Worm (Caenorhabditis elegans) whole organism, mixed stage, embryonic: ENCODE results near the gene gfat-1.

Source experiments
- M03D4.4 ChIP-seq: sonication (generic microtip); optimal IDR thresholded peaks from 2 replicates; lab custom pipeline; 2017; ENCODE audit warnings: mild to moderate bottlenecking, missing genetic modification characterization, missing compliant biosample characterization
- bed-3 ChIP-seq: fragments of 200-800 bp; sonication (Bioruptor generic); optimal IDR thresholded peaks from 3 replicates; lab custom pipeline; 2018; ENCODE audit warnings: mild to moderate bottlenecking, missing genetic modification characterization, moderate library complexity, missing compliant biosample characterization
- blmp-1 ChIP-seq: fragments of 150-350 bp; optimal IDR thresholded peaks from 2 replicates; lab custom pipeline; 2014; ENCODE audit warnings: missing biosample characterization, missing genetic modification characterization
- ceh-39 ChIP-seq: fragments of 150-350 bp; optimal IDR thresholded peaks from 2 replicates; lab custom pipeline; 2014; ENCODE audit warnings: missing biosample characterization, missing genetic modification characterization
- ceh-43 ChIP-seq: fragments of 200-800 bp; sonication (Bioruptor generic); optimal IDR thresholded peaks from 2 replicates; lab custom pipeline; 2018; ENCODE audit warnings: mild to moderate bottlenecking, missing genetic modification characterization, moderate library complexity, missing compliant biosample characterization
- ceh-83 ChIP-seq: fragments of 200-800 bp; sonication (Bioruptor generic); optimal IDR thresholded peaks from 2 replicates; lab custom pipeline; 2018; ENCODE audit warnings: mild to moderate bottlenecking, missing genetic modification characterization, missing compliant biosample characterization
- ces-1 ChIP-seq: fragments of 150-350 bp; optimal IDR thresholded peaks from 2 replicates; lab custom pipeline; 2014; ENCODE audit warnings: missing biosample characterization, missing genetic modification reagents, missing genetic modification characterization
- cnd-1 ChIP-seq: fragments of 200-800 bp; sonication (Bioruptor generic); optimal IDR thresholded peaks from 2 replicates; lab custom pipeline; 2018; ENCODE audit warnings: mild to moderate bottlenecking, missing genetic modification characterization, missing compliant biosample characterization
- drap-1 ChIP-seq: fragments of 200-800 bp; sonication (Bioruptor generic); optimal IDR thresholded peaks from 3 replicates; lab custom pipeline; 2018; ENCODE audit warnings: mild to moderate bottlenecking, missing genetic modification characterization, missing compliant biosample characterization
- elt-1 ChIP-seq: sonication (generic microtip); optimal IDR thresholded peaks from 2 replicates; lab custom pipeline; 2017; ENCODE audit warnings: missing genetic modification characterization, mild to moderate bottlenecking, missing compliant biosample characterization, antibody characterized with exemption, moderate library complexity, borderline replicate concordance; ENCODE audit not compliant: insufficient read depth
- elt-3 ChIP-seq: fragments of 150-350 bp; optimal IDR thresholded peaks from 2 replicates; lab custom pipeline; 2014; ENCODE audit warnings: missing biosample characterization, missing genetic modification characterization
- flh-1 ChIP-seq: fragments of 200-800 bp; sonication (Bioruptor generic); optimal IDR thresholded peaks from 2 replicates; lab custom pipeline; 2018; ENCODE audit warnings: mild to moderate bottlenecking, missing genetic modification characterization, moderate library complexity, missing compliant biosample characterization
- ham-2 ChIP-seq: fragments of 200-800 bp; sonication (Bioruptor generic); optimal IDR thresholded peaks from 2 replicates; lab custom pipeline; 2018; ENCODE audit warnings: mild to moderate bottlenecking, missing genetic modification characterization, missing compliant biosample characterization
- hlh-1 ChIP-seq: fragments of 150-350 bp; optimal IDR thresholded peaks from 2 replicates; lab custom pipeline; 2014; ENCODE audit warnings: missing biosample characterization, missing genetic modification reagents, missing genetic modification characterization
- lin-13 ChIP-seq: fragments of 150-350 bp; optimal IDR thresholded peaks from 2 replicates; lab custom pipeline; 2014; ENCODE audit warnings: missing biosample characterization, missing genetic modification characterization
- lin-32 ChIP-seq: fragments of 200-800 bp; sonication (Bioruptor generic); optimal IDR thresholded peaks from 2 replicates; lab custom pipeline; 2018; ENCODE audit warnings: mild to moderate bottlenecking, missing genetic modification characterization, missing compliant biosample characterization
- lsy-2 ChIP-seq: fragments of 150-350 bp; optimal IDR thresholded peaks from 2 replicates; lab custom pipeline; 2014; ENCODE audit warnings: missing biosample characterization, missing genetic modification characterization
- mab-5 ChIP-seq: fragments of 150-350 bp; optimal IDR thresholded peaks from 2 replicates; lab custom pipeline; 2014; ENCODE audit warnings: missing biosample characterization, missing genetic modification characterization
- mep-1 ChIP-seq: fragments of 150-350 bp; optimal IDR thresholded peaks from 2 replicates; lab custom pipeline; 2017; ENCODE audit warnings: missing biosample characterization, missing genetic modification reagents, missing genetic modification characterization, inconsistent platforms
- mls-2 ChIP-seq: sonication (generic microtip); optimal IDR thresholded peaks from 2 replicates; lab custom pipeline; 2016; ENCODE audit warnings: mild to moderate bottlenecking, missing genetic modification characterization, moderate library complexity, missing compliant biosample characterization
- nhr-12 ChIP-seq: fragments of 150-350 bp; optimal IDR thresholded peaks from 2 replicates; lab custom pipeline; 2014; ENCODE audit warnings: missing biosample characterization, missing genetic modification characterization
- nhr-2 ChIP-seq: fragments of 150-350 bp; optimal IDR thresholded peaks from 2 replicates; lab custom pipeline; 2014; ENCODE audit warnings: missing biosample characterization, missing genetic modification characterization
- nhr-237 ChIP-seq: fragments of 150-350 bp; optimal IDR thresholded peaks from 2 replicates; lab custom pipeline; 2014; ENCODE audit warnings: missing biosample characterization, missing genetic modification characterization
- nhr-28 ChIP-seq: fragments of 150-350 bp; optimal IDR thresholded peaks from 2 replicates; lab custom pipeline; 2014; ENCODE audit warnings: missing biosample characterization, missing genetic modification characterization
- nhr-76 ChIP-seq: sonication (generic microtip); optimal IDR thresholded peaks from 2 replicates; lab custom pipeline; 2017; ENCODE audit warnings: missing biosample characterization, missing genetic modification characterization
- pha-4 ChIP-seq: fragments of 150-350 bp; optimal IDR thresholded peaks from 2 replicates; lab custom pipeline; 2018; ENCODE audit warnings: missing biosample characterization, missing genetic modification reagents, missing genetic modification characterization
- sem-2 ChIP-seq: fragments of 200-800 bp; sonication (Bioruptor generic); optimal IDR thresholded peaks from 2 replicates; lab custom pipeline; 2018; ENCODE audit warnings: mild to moderate bottlenecking, missing genetic modification characterization, missing compliant biosample characterization
- snpc-4 ChIP-seq: fragments of 150-350 bp; optimal IDR thresholded peaks from 2 replicates; lab custom pipeline; 2014; ENCODE audit warnings: missing biosample characterization, missing genetic modification characterization
- sptf-1 ChIP-seq: sonication (generic microtip); optimal IDR thresholded peaks from 2 replicates; lab custom pipeline; 2017; ENCODE audit warnings: mild to moderate bottlenecking, missing genetic modification characterization, moderate library complexity, missing compliant biosample characterization
- tbx-8 ChIP-seq: fragments of 200-800 bp; sonication (Bioruptor generic); optimal IDR thresholded peaks from 2 replicates; lab custom pipeline; 2018; ENCODE audit warnings: mild to moderate bottlenecking, missing genetic modification characterization, moderate library complexity, missing compliant biosample characterization
- unc-120 ChIP-seq: sonication (generic microtip); optimal IDR thresholded peaks from 2 replicates; lab custom pipeline; 2017; ENCODE audit warnings: missing genetic modification characterization, missing compliant biosample characterization; ENCODE audit not compliant: poor library complexity, severe bottlenecking
- unc-39 ChIP-seq: fragments of 150-350 bp; optimal IDR thresholded peaks from 2 replicates; lab custom pipeline; 2014; ENCODE audit warnings: missing biosample characterization, missing genetic modification characterization
- unc-62 ChIP-seq: fragments of 150-350 bp; optimal IDR thresholded peaks from 2 replicates; lab custom pipeline; 2014; ENCODE audit warnings: missing biosample characterization, missing genetic modification reagents, missing genetic modification characterization
- zip-8 ChIP-seq: fragments of 150-350 bp; optimal IDR thresholded peaks from 2 replicates; lab custom pipeline; 2014; ENCODE audit warnings: missing biosample characterization, missing genetic modification characterization
- ztf-11 ChIP-seq: fragments of 150-350 bp; optimal IDR thresholded peaks from 2 replicates; lab custom pipeline; 2014; ENCODE audit warnings: missing biosample characterization, missing genetic modification characterization

The gfat-1 gene

ce11 chrII:11620630-11621246 lies 25.5 kb upstream of the gfat-1 start:
- TF ChIP-seq elt-1 (tag; lab: Kevin White, UChicago): no peak
- no peak for TF ChIP-seq drap-1 (GFP tag; lab: Kevin White, UChicago)
- TF ChIP-seq lsy-2: no peak
- TF ChIP-seq nhr-237 (tag; lab: Kevin White, UChicago): no peak
- no peak for TF ChIP-seq unc-62
- no peak for TF ChIP-seq ztf-11 (tag; lab: Kevin White, UChicago)
- no peak for TF ChIP-seq sem-2 (GFP tag; lab: Kevin White, UChicago)
- TF ChIP-seq M03D4.4 (tag; lab: Kevin White, UChicago): no peak
- TF ChIP-seq zip-8 (tag; lab: Kevin White, UChicago): no peak
- TF ChIP-seq ces-1: no peak
- no peak for TF ChIP-seq unc-39 (tag; lab: Kevin White, UChicago)
- TF ChIP-seq nhr-12 (tag; lab: Kevin White, UChicago): no peak
- no peak for TF ChIP-seq lin-32 (GFP tag; lab: Kevin White, UChicago)

- TF ChIP-seq lin-32 (GFP tag; lab: Kevin White, UChicago) (no peak), M03D4.4 (tag; lab: Kevin White, UChicago) (no peak), nhr-237 (tag; lab: Kevin White, UChicago) (no peak), cnd-1 (peak; percentile 16), ceh-43 (GFP tag; lab: Kevin White, UChicago) (no peak), blmp-1 (no peak), mep-1 (no peak), drap-1 (GFP tag; lab: Kevin White, UChicago) (no peak), ham-2 (GFP tag; lab: Kevin White, UChicago) (peak; percentile 49), lin-13 (tag; lab: Kevin White, UChicago) (no peak), ceh-39 (tag; lab: Kevin White, UChicago) (no peak), lsy-2 (no peak), sem-2 (GFP tag; lab: Kevin White, UChicago) (no peak), unc-39 (tag; lab: Kevin White, UChicago) (no peak), sptf-1 (tag; lab: Kevin White, UChicago) (peak; percentile 36), mab-5 (tag; lab: Kevin White, UChicago) (no peak), unc-62 (no peak), pha-4 (tag; lab: Kevin White, UChicago) (peak; percentile 29), flh-1 (no peak), snpc-4 (tag; lab: Kevin White, UChicago) (no peak), zip-8 (tag; lab: Kevin White, UChicago) (no peak), mls-2 (tag; lab: Kevin White, UChicago) (peak; percentile 49), bed-3 (peak; percentile 17), hlh-1 (tag; lab: Kevin White, UChicago) (no peak), nhr-2 (tag; lab: Kevin White, UChicago) (no peak), ceh-83 (GFP tag; lab: Kevin White, UChicago) (peak; percentile 44), elt-1 (tag; lab: Kevin White, UChicago) (no peak), nhr-12 (tag; lab: Kevin White, UChicago) (no peak), nhr-76 (no peak), tbx-8 (GFP tag; lab: Kevin White, UChicago) (no peak), ces-1 (no peak), elt-3 (tag; lab: Kevin White, UChicago) (no peak), nhr-28 (no peak), unc-120 (tag; lab: Kevin White, UChicago) (peak; percentile 64), ztf-11 (tag; lab: Kevin White, UChicago) (no peak)
These were observed 24.7 kb upstream of the gfat-1 start for ce11 chrII:11619895-11620439.

- no peak for TF ChIP-seq nhr-12 (tag; lab: Kevin White, UChicago)
- TF ChIP-seq unc-62: no peak
- no peak for TF ChIP-seq lsy-2
- TF ChIP-seq snpc-4 (tag; lab: Kevin White, UChicago): no peak
- no peak for TF ChIP-seq M03D4.4 (tag; lab: Kevin White, UChicago)
- no peak for TF ChIP-seq ztf-11 (tag; lab: Kevin White, UChicago)
- no peak for TF ChIP-seq flh-1
- TF ChIP-seq drap-1 (GFP tag; lab: Kevin White, UChicago): no peak
- TF ChIP-seq sptf-1 (tag; lab: Kevin White, UChicago): no peak
- TF ChIP-seq ceh-43 (GFP tag; lab: Kevin White, UChicago): no peak
- no peak for TF ChIP-seq pha-4 (tag; lab: Kevin White, UChicago)
- TF ChIP-seq, all 35 proteins: peak for 0
These were observed 24.0 kb upstream of the gfat-1 start for ce11 chrII:11619171-11619570.
